Worm (Caenorhabditis elegans): ENCODE results near the gene T19C4.5.

DNA sequence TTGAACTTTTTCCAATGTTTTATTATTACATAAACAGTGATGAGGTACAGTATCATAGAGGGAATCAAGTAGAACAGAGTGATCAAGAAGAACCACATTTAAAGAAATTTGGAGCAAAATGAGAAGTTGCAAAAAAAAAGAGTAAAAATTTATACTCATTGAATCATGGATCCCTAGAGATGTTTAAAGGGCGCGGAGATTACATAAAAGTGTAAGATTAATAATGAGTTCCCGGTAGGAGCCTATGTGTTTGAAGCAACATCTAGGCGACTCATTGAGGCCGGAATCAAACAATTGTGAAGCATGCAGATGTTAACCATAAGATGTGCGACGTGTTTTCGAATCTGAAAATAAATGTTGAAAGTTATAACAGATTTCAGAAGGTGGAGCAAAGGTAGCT lies 19.7 kb upstream of the T19C4.5 start, which contains the start of gene srg-39:
- TF ChIP-seq lin-13 (GFP tag; optimal IDR thresholded peaks at IDR 0.05) (no peak), nhr-23 (tag; optimal IDR thresholded peaks at IDR 0.05) (no peak), ztf-11 (tag; optimal IDR thresholded peaks at IDR 0.05) (no peak), F13H6.1 (tag; optimal IDR thresholded peaks at IDR 0.05) (no peak), unc-62 (GFP tag; optimal IDR thresholded peaks at IDR 0.05) (no peak), mdl-1 (tag; optimal IDR thresholded peaks at IDR 0.05) (no peak), C34F6.9 (tag; optimal IDR thresholded peaks at IDR 0.05) (no peak), skn-1 (tag; optimal IDR thresholded peaks at IDR 0.05) (no peak), sma-9 (GFP tag; optimal IDR thresholded peaks at IDR 0.05) (no peak), sma-9 (tag; optimal IDR thresholded peaks at IDR 0.05) (no peak), ama-1 (optimal IDR thresholded peaks at IDR 0.05) (no peak), dmd-4 (tag; optimal IDR thresholded peaks at IDR 0.05) (no peak), ztf-4 (tag; optimal IDR thresholded peaks at IDR 0.05) (no peak)
